Worm (Caenorhabditis elegans) whole organism, L4/young adult: ENCODE measurements around the gene Y17D7C.2.

Experiments used
- W03F9.2 ChIP-seq: fragments of 150-350 bp; optimal IDR thresholded peaks from 2 replicates; lab custom pipeline; 2014; ENCODE audit warnings: missing biosample characterization, missing genetic modification characterization
- dao-5 ChIP-seq: sonication (generic microtip); optimal IDR thresholded peaks from 2 replicates; lab custom pipeline; 2016; ENCODE audit warnings: missing genotype, missing genetic modification characterization, moderate library complexity, missing compliant biosample characterization
- him-1 ChIP-seq: sonication (generic microtip); optimal IDR thresholded peaks from 2 replicates; lab custom pipeline; 2016; ENCODE audit warnings: missing genotype, missing genetic modification reagents, missing genetic modification characterization, missing compliant biosample characterization

Gene Y17D7C.2

ce11 chrV:18731579-18732041 lies 11.8 kb upstream of the Y17D7C.2 start, which contains the start of the genes asp-18 and scl-19:
asp-18 (minus strand) TSS chrV:18731679.
scl-19 (plus strand) TSS chrV:18731991.
- no peak for TF ChIP-seq him-1 (tag; lab: Kevin White, UChicago)
- TF ChIP-seq dao-5 (tag; lab: Kevin White, UChicago): no peak
- TF ChIP-seq W03F9.2: no peak

ce11 chrV:18729324-18729924 lies 9.6 kb upstream of the Y17D7C.2 start, which contains the start of gene asp-19:
asp-19 (minus strand) TSS chrV:18729374.
- TF ChIP-seq W03F9.2: no peak
- TF ChIP-seq him-1 (tag; lab: Kevin White, UChicago): no peak
- no peak for TF ChIP-seq dao-5 (tag; lab: Kevin White, UChicago)

- TF ChIP-seq him-1 (tag; lab: Kevin White, UChicago): no peak
Measured at ce11 chrV:18725858-18726257, 6.1 kb upstream of the Y17D7C.2 start.

- TF ChIP-seq dao-5 (tag; lab: Kevin White, UChicago): no peak
- no peak for TF ChIP-seq W03F9.2
- TF ChIP-seq him-1 (tag; lab: Kevin White, UChicago): no peak
Measured at ce11 chrV:18724076-18724475, 4.3 kb upstream of the Y17D7C.2 start.

- peak; percentile 58 for TF ChIP-seq W03F9.2
- TF ChIP-seq him-1 (tag; lab: Kevin White, UChicago): no peak
Measured at ce11 chrV:18723604-18724003, 3.8 kb upstream of the Y17D7C.2 start.

- TF ChIP-seq W03F9.2 (no peak), dao-5 (tag; lab: Kevin White, UChicago) (no peak), him-1 (tag; lab: Kevin White, UChicago) (no peak)
Measured at ce11 chrV:18722510-18723299, 2.9 kb upstream of the Y17D7C.2 start.

ce11 chrV:18721873-18722272 lies 2.1 kb upstream of the Y17D7C.2 start:
- TF ChIP-seq W03F9.2 (no peak), him-1 (tag; lab: Kevin White, UChicago) (no peak), dao-5 (tag; lab: Kevin White, UChicago) (no peak)

- TF ChIP-seq W03F9.2: no peak
- TF ChIP-seq dao-5 (tag; lab: Kevin White, UChicago): no peak
- no peak for TF ChIP-seq him-1 (tag; lab: Kevin White, UChicago)
Measured at ce11 chrV:18719412-18719811, 375 bp downstream of the Y17D7C.2 start.

- TF ChIP-seq dao-5 (tag; lab: Kevin White, UChicago) (no peak), W03F9.2 (no peak), him-1 (tag; lab: Kevin White, UChicago) (no peak)
Measured at ce11 chrV:18712118-18712517, 7.7 kb downstream of the Y17D7C.2 start.

- TF ChIP-seq W03F9.2 (no peak), him-1 (tag; lab: Kevin White, UChicago) (no peak), dao-5 (tag; lab: Kevin White, UChicago) (no peak)
Measured at ce11 chrV:18711362-18711761, 8.4 kb downstream of the Y17D7C.2 start.

- TF ChIP-seq W03F9.2 (no peak), him-1 (tag; lab: Kevin White, UChicago) (no peak), dao-5 (tag; lab: Kevin White, UChicago) (no peak)
Measured at ce11 chrV:18710045-18710490, 9.7 kb downstream of the Y17D7C.2 start.

ce11 chrV:18709203-18709860 lies 10.5 kb downstream of the Y17D7C.2 start, which contains the start of gene Y17D7C.6:
Y17D7C.6 (plus strand) TSS chrV:18709810.
- no peak for TF ChIP-seq W03F9.2
- no peak for TF ChIP-seq him-1 (tag; lab: Kevin White, UChicago)
- TF ChIP-seq dao-5 (tag; lab: Kevin White, UChicago): no peak

ce11 chrV:18708015-18708414 lies 11.8 kb downstream of the Y17D7C.2 start:
- no peak for TF ChIP-seq him-1 (tag; lab: Kevin White, UChicago)
- no peak for TF ChIP-seq dao-5 (tag; lab: Kevin White, UChicago)
- no peak for TF ChIP-seq W03F9.2
